Fruit fly (Drosophila melanogaster) whole organism, embryonic: ENCODE results near the gene mldr.

Experiments used
- Antp ChIP-seq: fragments of 200-800 bp; sonication (Bioruptor generic); optimal IDR thresholded peaks from 3 replicates; lab custom pipeline; 2016; ENCODE audit warnings: missing biosample characterization, missing genetic modification characterization
- CG11696 ChIP-seq: fragments of 200-800 bp; sonication (Bioruptor generic); IDR thresholded peaks from 2 replicates; pipeline ENCODE4 v1.3.6; 2022; ENCODE audit warnings: missing biosample characterization, missing genetic modification characterization
- CG12299 ChIP-seq: fragments of 200-800 bp; sonication (Bioruptor generic); optimal IDR thresholded peaks from 2 replicates; lab custom pipeline; 2018; ENCODE audit warnings: missing biosample characterization, mild to moderate bottlenecking, missing genetic modification characterization
- CG12659 ChIP-seq: fragments of 200-800 bp; sonication (Bioruptor generic); optimal IDR thresholded peaks from 3 replicates; lab custom pipeline; 2017; ENCODE audit warnings: mild to moderate bottlenecking, missing biosample characterization, missing genetic modification reagents, missing genetic modification characterization
- CG13775 ChIP-seq: fragments of 200-800 bp; sonication (Bioruptor generic); optimal IDR thresholded peaks from 3 replicates; lab custom pipeline; 2017; ENCODE audit warnings: missing biosample characterization, mild to moderate bottlenecking, missing genetic modification characterization
- CG17568 ChIP-seq: fragments of 200-800 bp; sonication (Bioruptor generic); optimal IDR thresholded peaks from 2 replicates; lab custom pipeline; 2018; ENCODE audit warnings: missing biosample characterization, mild to moderate bottlenecking, missing genetic modification characterization, moderate library complexity
- CG18011 ChIP-seq: fragments of 200-800 bp; sonication (Bioruptor generic); optimal IDR thresholded peaks from 2 replicates; lab custom pipeline; 2017; ENCODE audit warnings: missing biosample characterization, missing genetic modification characterization, mild to moderate bottlenecking, moderate library complexity, missing genotype
- CG2199 ChIP-seq: fragments of 200-800 bp; sonication (Bioruptor generic); IDR thresholded peaks from 3 replicates; pipeline ENCODE4 v1.3.6; 2022; ENCODE audit warnings: missing biosample characterization, missing genetic modification characterization
- CG2712 ChIP-seq: fragments of 200-800 bp; optimal IDR thresholded peaks from 3 replicates; lab custom pipeline; 2019; ENCODE audit warnings: missing biosample characterization, mild to moderate bottlenecking, missing genetic modification characterization, moderate library complexity
- CG30403 ChIP-seq: fragments of 200-800 bp; sonication (Bioruptor generic); optimal IDR thresholded peaks from 3 replicates; lab custom pipeline; 2016; ENCODE audit warnings: missing biosample characterization, missing genetic modification characterization
- CG31441 ChIP-seq: fragments of 200-800 bp; sonication (Bioruptor generic); IDR thresholded peaks from 2 replicates; pipeline ENCODE4 v1.3.6; 2022; ENCODE audit warnings: missing biosample characterization, missing genetic modification characterization
- CG3163 ChIP-seq: fragments of 200-800 bp; sonication (Bioruptor generic); optimal IDR thresholded peaks from 3 replicates; lab custom pipeline; 2016; ENCODE audit warnings: missing biosample characterization, missing genetic modification characterization
- CG4328 ChIP-seq: fragments of 200-800 bp; sonication (Bioruptor generic); optimal IDR thresholded peaks from 3 replicates; lab custom pipeline; 2017; ENCODE audit warnings: missing biosample characterization, missing genetic modification reagents, missing genetic modification characterization
- CG5245 ChIP-seq: fragments of 200-800 bp; sonication (Bioruptor generic); optimal IDR thresholded peaks from 3 replicates; lab custom pipeline; 2016; ENCODE audit warnings: missing biosample characterization, missing genetic modification characterization
- CG6854 ChIP-seq: fragments of 200-800 bp; sonication (Bioruptor generic); optimal IDR thresholded peaks from 3 replicates; lab custom pipeline; 2017; ENCODE audit warnings: missing biosample characterization, mild to moderate bottlenecking, missing genetic modification characterization
- CG8089 ChIP-seq: fragments of 200-800 bp; sonication (Bioruptor generic); optimal IDR thresholded peaks from 3 replicates; lab custom pipeline; 2016; ENCODE audit warnings: missing biosample characterization, missing genetic modification characterization
- CTCF ChIP-seq: fragments of 200-800 bp; sonication (Bioruptor generic); optimal IDR thresholded peaks from 2 replicates; lab custom pipeline; 2017; ENCODE audit warnings: missing biosample characterization, mild to moderate bottlenecking, missing genetic modification characterization, moderate library complexity
- CrebB ChIP-seq: fragments of 200-800 bp; sonication (Bioruptor generic); optimal IDR thresholded peaks from 3 replicates; lab custom pipeline; 2018; ENCODE audit warnings: missing biosample characterization, mild to moderate bottlenecking, missing genetic modification characterization
- Dip2 ChIP-seq: fragments of 200-800 bp; sonication (Bioruptor generic); IDR thresholded peaks from 2 replicates; pipeline ENCODE4 v1.3.6; 2022; ENCODE audit warnings: missing biosample characterization, missing genetic modification characterization
- Gug ChIP-seq: fragments of 200-800 bp; sonication (Bioruptor generic); IDR thresholded peaks from 4 replicates; pipeline ENCODE4 v1.3.6; 2022; ENCODE audit warnings: missing biosample characterization, missing genetic modification characterization
- Hr51 ChIP-seq, 2 experiments: fragments of 200-800 bp; sonication (Bioruptor generic); optimal IDR thresholded peaks; 2 replicates in 1 of 2; 3 replicates in 1 of 2; lab custom pipeline; 2016 to 2018; ENCODE audit warnings: missing biosample characterization in 2 of 2, missing genetic modification characterization in 2 of 2, mild to moderate bottlenecking in 1 of 2, moderate library complexity in 1 of 2
- Lpt ChIP-seq: fragments of >200 bp; optimal IDR thresholded peaks from 2 replicates; lab custom pipeline; 2018; ENCODE audit warnings: missing biosample characterization, missing genetic modification characterization
- Mrtf ChIP-seq: fragments of 200-800 bp; sonication (Bioruptor generic); IDR thresholded peaks from 3 replicates; pipeline ENCODE4 v1.3.6; 2022; ENCODE audit warnings: missing biosample characterization, missing genetic modification characterization
- NFAT ChIP-seq: fragments of 200-800 bp; sonication (Bioruptor generic); IDR thresholded peaks from 2 replicates; pipeline ENCODE4 v1.3.6; 2022; ENCODE audit warnings: missing biosample characterization, missing genetic modification characterization
- Sox100B ChIP-seq: fragments of 200-800 bp; sonication (Bioruptor generic); optimal IDR thresholded peaks from 3 replicates; lab custom pipeline; 2018; ENCODE audit warnings: missing biosample characterization, mild to moderate bottlenecking, missing genetic modification characterization
- Sox102F ChIP-seq: fragments of 200-800 bp; sonication (Bioruptor generic); optimal IDR thresholded peaks from 2 replicates; lab custom pipeline; 2018; ENCODE audit warnings: missing biosample characterization, mild to moderate bottlenecking, missing genetic modification characterization, moderate library complexity
- Trl ChIP-seq, 3 experiments: fragments of >200 bp in 2 of 3; fragments of 200-800 bp in 1 of 3; sonication (Bioruptor generic) in 1 of 3; optimal IDR thresholded peaks; 2 replicates in 1 of 3; 3 replicates in 2 of 3; lab custom pipeline; 2016 to 2017; ENCODE audit warnings: missing biosample characterization in 1 of 3, missing genetic modification characterization in 1 of 3
- Xrp1 ChIP-seq: fragments of 200-800 bp; sonication (Bioruptor generic); IDR thresholded peaks from 2 replicates; pipeline ENCODE4 v1.3.6; 2022; ENCODE audit warnings: missing biosample characterization, missing genetic modification characterization
- YL-1 ChIP-seq: fragments of 200-800 bp; sonication (Bioruptor generic); optimal IDR thresholded peaks from 3 replicates; lab custom pipeline; 2017; ENCODE audit warnings: missing biosample characterization, mild to moderate bottlenecking, missing genetic modification characterization
- bigmax ChIP-seq: fragments of 200-800 bp; sonication (Bioruptor generic); optimal IDR thresholded peaks from 2 replicates; lab custom pipeline; 2018; ENCODE audit warnings: missing biosample characterization, mild to moderate bottlenecking, missing genetic modification characterization
- bowl ChIP-seq: fragments of 200-800 bp; sonication (Bioruptor generic); IDR thresholded peaks from 2 replicates; pipeline ENCODE4 v1.3.6; 2022; ENCODE audit warnings: missing biosample characterization, missing genetic modification characterization
- btn ChIP-seq: fragments of 200-800 bp; sonication (Bioruptor generic); optimal IDR thresholded peaks from 2 replicates; lab custom pipeline; 2016; ENCODE audit warnings: missing biosample characterization, missing genetic modification characterization
- ci ChIP-seq: fragments of 200-800 bp; sonication (Bioruptor generic); IDR thresholded peaks from 3 replicates; pipeline ENCODE4 v1.3.6; 2022; ENCODE audit warnings: missing biosample characterization, missing genetic modification characterization
- crp ChIP-seq, 2 experiments: fragments of 200-800 bp; sonication (Bioruptor generic); optimal IDR thresholded peaks; 2 replicates in 1 of 2; 3 replicates in 1 of 2; lab custom pipeline; 2017; ENCODE audit warnings: missing biosample characterization in 2 of 2, missing genetic modification characterization in 2 of 2, mild to moderate bottlenecking in 1 of 2, moderate library complexity in 1 of 2
- esg ChIP-seq: fragments of 200-800 bp; sonication (Bioruptor generic); conservative IDR thresholded peaks from 2 replicates; pipeline ENCODE4 v1.3.6; 2022; ENCODE audit warnings: missing biosample characterization, missing genetic modification characterization
- exex ChIP-seq: fragments of 200-800 bp; sonication (Bioruptor generic); optimal IDR thresholded peaks from 4 replicates; lab custom pipeline; 2018; ENCODE audit warnings: missing biosample characterization, mild to moderate bottlenecking, missing genetic modification characterization, moderate library complexity
- ftz-f1 ChIP-seq: fragments of 200-800 bp; sonication (Bioruptor generic); optimal IDR thresholded peaks from 2 replicates; lab custom pipeline; 2016; ENCODE audit warnings: missing biosample characterization, missing genetic modification characterization
- gem ChIP-seq: fragments of 200-800 bp; sonication (Bioruptor generic); optimal IDR thresholded peaks from 2 replicates; lab custom pipeline; 2019; ENCODE audit warnings: missing biosample characterization, mild to moderate bottlenecking, missing genetic modification characterization, moderate library complexity
- gsb ChIP-seq: fragments of 200-800 bp; sonication (Bioruptor generic); IDR thresholded peaks from 2 replicates; pipeline ENCODE4 v1.3.6; 2022; ENCODE audit warnings: missing biosample characterization, missing genetic modification characterization
- hkb ChIP-seq, 2 experiments: fragments of 200-800 bp in 1 of 2; fragments of >200 bp in 1 of 2; sonication (Bioruptor generic) in 1 of 2; IDR thresholded peaks in 1 of 2; optimal IDR thresholded peaks in 1 of 2; 2 replicates each; pipeline versions ENCODE4 v1.3.6 to Lab custom; 2017 to 2022; ENCODE audit warnings: missing biosample characterization in 1 of 2, missing genetic modification characterization in 1 of 2
- insv ChIP-seq, 2 experiments: fragments of 200-800 bp; sonication (Bioruptor generic); optimal IDR thresholded peaks; 3 replicates each; lab custom pipeline; 2016 to 2018; ENCODE audit warnings: missing biosample characterization in 2 of 2, missing genetic modification characterization in 2 of 2
- klu ChIP-seq: fragments of 200-800 bp; sonication (Bioruptor generic); IDR thresholded peaks from 2 replicates; pipeline ENCODE4 v1.3.6; 2022; ENCODE audit warnings: missing biosample characterization, missing genetic modification characterization
- run ChIP-seq: fragments of 200-800 bp; sonication (Bioruptor generic); optimal IDR thresholded peaks from 3 replicates; lab custom pipeline; 2018; ENCODE audit warnings: missing biosample characterization, mild to moderate bottlenecking, missing genetic modification characterization
- slp2 ChIP-seq: fragments of 200-800 bp; sonication (Bioruptor generic); optimal IDR thresholded peaks from 2 replicates; lab custom pipeline; 2016; ENCODE audit warnings: missing biosample characterization, missing genetic modification characterization
- tap ChIP-seq: fragments of 200-800 bp; optimal IDR thresholded peaks from 3 replicates; lab custom pipeline; 2019; ENCODE audit warnings: missing biosample characterization, mild to moderate bottlenecking, missing genetic modification characterization, moderate library complexity
- trem ChIP-seq: fragments of 200-800 bp; optimal IDR thresholded peaks from 3 replicates; lab custom pipeline; 2019; ENCODE audit warnings: missing biosample characterization, mild to moderate bottlenecking, missing genetic modification characterization, moderate library complexity
- trh ChIP-seq: fragments of 200-800 bp; sonication (Bioruptor generic); optimal IDR thresholded peaks from 2 replicates; lab custom pipeline; 2016; ENCODE audit warnings: missing biosample characterization, missing genetic modification characterization
- twi ChIP-seq: fragments of 200-800 bp; optimal IDR thresholded peaks from 2 replicates; lab custom pipeline; 2019; ENCODE audit warnings: missing biosample characterization, mild to moderate bottlenecking, missing genetic modification characterization, moderate library complexity
- unpg ChIP-seq: fragments of 200-800 bp; sonication (Bioruptor generic); optimal IDR thresholded peaks from 3 replicates; lab custom pipeline; 2018; ENCODE audit warnings: missing biosample characterization, mild to moderate bottlenecking, missing genetic modification characterization, moderate library complexity
- wdn ChIP-seq: fragments of 200-800 bp; sonication (Bioruptor generic); IDR thresholded peaks from 2 replicates; pipeline ENCODE4 v1.3.6; 2022; ENCODE audit warnings: missing biosample characterization, missing genetic modification characterization

mldr gene

dm6 chrX:6340593-6341068 lies 49.5 kb downstream of the mldr start (continued):
- no peak for TF ChIP-seq Lpt (GFP tag; lab: Kevin White, UChicago)
- peak; percentile 8 for TF ChIP-seq YL-1 (GFP tag; lab: Kevin White, UChicago)
- peak; percentile 39 for TF ChIP-seq CTCF (GFP tag; lab: Kevin White, UChicago)
- TF ChIP-seq CG3163 (GFP tag; lab: Kevin White, UChicago), result no peak
- peak; percentile 61 for TF ChIP-seq CG5245
- peak; percentile 76 for TF ChIP-seq CG13775 (GFP tag; lab: Kevin White, UChicago)
- peak; percentile 30 for TF ChIP-seq CG12299 (tag; lab: Kevin White, UChicago)
- no peak for TF ChIP-seq CG8089 (GFP tag; lab: Kevin White, UChicago)
- TF ChIP-seq CG12659 (GFP tag; lab: Kevin White, UChicago), result peak; percentile 87
- peak; percentile 3 for TF ChIP-seq Antp (GFP tag; lab: Kevin White, UChicago)
- TF ChIP-seq bigmax, result no peak
- peak in 1 of 2 experiments; percentile 21 for TF ChIP-seq crp (GFP tag; optimal IDR thresholded peaks at IDR 0.05; lab: Kevin White, UChicago)
- peak; percentile 75 for TF ChIP-seq CG17568 (GFP tag; lab: Kevin White, UChicago)
- no peak for TF ChIP-seq hkb (optimal IDR thresholded peaks at IDR 0.05; lab: Kevin White, UChicago)
- TF ChIP-seq hkb (GFP tag; IDR thresholded peaks at IDR 0.05; lab: Robert Waterston, UW), result peak; percentile 64; the same call in 1 of the 2 replicates
- TF ChIP-seq gsb (GFP tag; lab: Robert Waterston, UW), result 0 out of 2 replicates have a peak, but pooled peaks have one; percentile 18
- TF ChIP-seq ftz-f1 (GFP tag; lab: Kevin White, UChicago), result no peak
- TF ChIP-seq klu (GFP tag; lab: Robert Waterston, UW), result peak; percentile 40; the same call in 1 of the 2 replicates
- peak; percentile 82 for TF ChIP-seq CG4328 (GFP tag; lab: Kevin White, UChicago)
- peak; percentile 78 for TF ChIP-seq CG30403
- TF ChIP-seq CG6854 (GFP tag; lab: Kevin White, UChicago), result peak; percentile 74
- TF ChIP-seq bowl (GFP tag; lab: Robert Waterston, UW), result 0 out of 2 replicates have a peak, but pooled peaks have one; percentile 43
- TF ChIP-seq NFAT (GFP tag; lab: Robert Waterston, UW), result no peak
- peak; percentile 61 for TF ChIP-seq run
- peak; percentile 46; the same call in 1 of the 3 replicates for TF ChIP-seq Mrtf
- TF ChIP-seq Trl (optimal IDR thresholded peaks at IDR 0.05; lab: Kevin White, UChicago), result peak in 1 of 2 experiments; percentile 0
- no peak for TF ChIP-seq Trl (GFP tag; optimal IDR thresholded peaks at IDR 0.05; lab: Kevin White, UChicago)
- TF ChIP-seq Sox100B (GFP tag; lab: Kevin White, UChicago), result peak; percentile 88
- peak; percentile 80 for TF ChIP-seq CG31441 (GFP tag; lab: Robert Waterston, UW)
- TF ChIP-seq ci, result 0 out of 3 replicates have a peak, but pooled peaks have one; percentile 22
- TF ChIP-seq gem (tag; lab: Kevin White, UChicago), result peak; percentile 88
- TF ChIP-seq unpg (GFP tag; lab: Kevin White, UChicago), result peak; percentile 72
- peak; percentile 40 for TF ChIP-seq exex (tag; lab: Kevin White, UChicago)
- peak; percentile 39 for TF ChIP-seq CrebB (tag; lab: Kevin White, UChicago)
- TF ChIP-seq Dip2, result no peak
- peak; percentile 68 for TF ChIP-seq tap (tag; lab: Kevin White, UChicago)
- peak; percentile 84 for TF ChIP-seq CG2712 (tag; lab: Kevin White, UChicago)
- peak; percentile 55 for TF ChIP-seq trem (tag; lab: Kevin White, UChicago)
- peak; percentile 56 for TF ChIP-seq esg
- peak; percentile 35; the same call in 1 of the 4 replicates for TF ChIP-seq Gug
- TF ChIP-seq Hr51 (GFP tag; optimal IDR thresholded peaks at IDR 0.05; lab: Kevin White, UChicago), result peak in 1 of 2 experiments; percentile 86
- TF ChIP-seq insv (GFP tag; optimal IDR thresholded peaks at IDR 0.05; lab: Kevin White, UChicago), result peak in 1 of 2 experiments; percentile 49
- peak; percentile 49 for TF ChIP-seq twi (tag; lab: Kevin White, UChicago)
- peak; percentile 71 for TF ChIP-seq Sox102F (GFP tag; lab: Kevin White, UChicago)
- no peak for TF ChIP-seq CG2199 (GFP tag; lab: Robert Waterston, UW)
- peak; percentile 66 for TF ChIP-seq Xrp1 (GFP tag; lab: Robert Waterston, UW)
- peak; percentile 28 for TF ChIP-seq btn (GFP tag; lab: Kevin White, UChicago)
- TF ChIP-seq wdn (GFP tag; lab: Robert Waterston, UW), result peak; percentile 50; the same call in 1 of the 2 replicates
- TF ChIP-seq CG11696, result peak; percentile 34; the same call in 1 of the 2 replicates
- TF ChIP-seq CG18011 (GFP tag; lab: Kevin White, UChicago), result peak; percentile 72
- TF ChIP-seq slp2 (GFP tag; lab: Kevin White, UChicago), result peak; percentile 1
- TF ChIP-seq trh (GFP tag; lab: Kevin White, UChicago), result no peak
